In the genomic region with DNA sequence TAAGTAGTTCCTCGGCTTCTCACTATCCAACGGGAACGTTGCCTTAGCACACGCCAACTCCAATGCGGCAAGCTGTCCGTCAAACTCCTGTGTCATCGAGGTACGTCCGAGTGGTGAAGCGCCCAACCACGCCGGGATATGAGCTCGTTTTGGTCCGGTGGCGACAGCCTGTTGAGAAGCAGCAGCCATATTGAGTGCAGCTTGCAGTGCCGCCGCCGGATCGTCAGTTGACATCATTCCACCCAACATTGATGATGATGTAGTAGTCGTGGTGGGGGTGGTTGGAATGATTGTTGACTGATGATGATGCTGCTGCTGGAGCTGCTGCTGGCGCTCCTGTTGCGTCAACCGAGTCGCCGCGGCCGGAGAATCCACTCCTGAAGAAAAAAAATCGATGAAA, we compare ENCODE assay signal across 2 worm cellular contexts.
A peak's percentile ranks its signal among the peaks of the same experiment; 100 is the strongest.
TF ChIP-seq lines count a peak whose summit lies in the region.

No protein-coding gene starts in this region.

TF ChIP-seq in whole organism, L4 larva, 104 proteins besides CTCF, POLR2A, EP300 and RAD21:
- TF ChIP-seq attf-4 (tag; optimal IDR thresholded peaks at IDR 0.05; lab: Kevin White, UChicago) (no peak), rbr-2 (tag; optimal IDR thresholded peaks at IDR 0.05; lab: Kevin White, UChicago) (no peak), set-16 (GFP tag; IDR thresholded peaks at IDR 0.05; lab: Robert Waterston, UW) (peak; percentile 64), skn-1 (tag; optimal IDR thresholded peaks at IDR 0.05; lab: Kevin White, UChicago) (no peak)

TF ChIP-seq in whole organism, young adult, 124 proteins besides CTCF, POLR2A, EP300 and RAD21:
- no peak for TF ChIP-seq ztf-3 (GFP tag; optimal IDR thresholded peaks at IDR 0.05; lab: Kevin White, UChicago)
- no peak for TF ChIP-seq sdz-38 (tag; optimal IDR thresholded peaks at IDR 0.05; lab: Kevin White, UChicago)
- no peak for TF ChIP-seq tlf-1 (GFP tag; optimal IDR thresholded peaks at IDR 0.05; lab: Kevin White, UChicago)
- TF ChIP-seq egrh-3 (GFP tag; IDR thresholded peaks at IDR 0.05; lab: Robert Waterston, UW) = peak; percentile 30; the same call in 1 of the 2 replicates
- peak; percentile 84 for TF ChIP-seq zfh-2 (GFP tag; conservative IDR thresholded peaks at IDR 0.05; lab: Robert Waterston, UW)
- 0 out of 2 replicates have a peak, but pooled peaks have one; percentile 46 for TF ChIP-seq F37B4.10 (GFP tag; IDR thresholded peaks at IDR 0.05; lab: Robert Waterston, UW)
- peak; percentile 8 for TF ChIP-seq zim-3 (tag; optimal IDR thresholded peaks at IDR 0.05; lab: Kevin White, UChicago)
- 0 out of 2 replicates have a peak, but pooled peaks have one; percentile 23 for TF ChIP-seq ceh-91 (GFP tag; IDR thresholded peaks at IDR 0.05; lab: Robert Waterston, UW)
TF ChIP-seq in whole organism, young adult: peak in this region for 5.
